Fruit fly (Drosophila melanogaster) whole organism, prepupa: ENCODE data around the gene eIF5.

Experiments
- Blimp-1 ChIP-seq: fragments of 200-800 bp; sonication (Bioruptor generic); optimal IDR thresholded peaks from 3 replicates; lab custom pipeline; 2017; ENCODE audit warnings: missing biosample characterization, missing genetic modification characterization, mild to moderate bottlenecking, moderate library complexity, missing genetic modification reagents
- CG10631 ChIP-seq: fragments of 200-800 bp; sonication (Bioruptor generic); optimal IDR thresholded peaks from 2 replicates; lab custom pipeline; 2016; ENCODE audit warnings: missing biosample characterization, missing genetic modification characterization
- CG11902 ChIP-seq: fragments of 200-800 bp; sonication (Bioruptor generic); optimal IDR thresholded peaks from 3 replicates; lab custom pipeline; 2016; ENCODE audit warnings: missing biosample characterization, missing genetic modification characterization
- CG15336 ChIP-seq: fragments of 200-800 bp; sonication (Bioruptor generic); IDR thresholded peaks from 2 replicates; pipeline ENCODE4 v1.3.6; 2022; ENCODE audit warnings: missing biosample characterization, missing genetic modification characterization
- CG1621 ChIP-seq: fragments of 200-800 bp; sonication (Bioruptor generic); optimal IDR thresholded peaks from 3 replicates; lab custom pipeline; 2018; ENCODE audit warnings: missing biosample characterization, mild to moderate bottlenecking, missing genetic modification characterization
- CG3032 ChIP-seq: fragments of 200-800 bp; optimal IDR thresholded peaks from 2 replicates; lab custom pipeline; 2019; ENCODE audit warnings: missing biosample characterization, mild to moderate bottlenecking, missing genetic modification characterization, moderate library complexity
- CG32006 ChIP-seq: fragments of 200-800 bp; sonication (Bioruptor generic); optimal IDR thresholded peaks from 3 replicates; lab custom pipeline; 2017; ENCODE audit warnings: missing biosample characterization, mild to moderate bottlenecking, missing genetic modification characterization
- CG6276 ChIP-seq: fragments of 200-800 bp; sonication (Bioruptor generic); optimal IDR thresholded peaks from 2 replicates; lab custom pipeline; 2017; ENCODE audit warnings: missing biosample characterization, mild to moderate bottlenecking, missing genetic modification characterization
- CG6792 ChIP-seq: fragments of 200-800 bp; sonication (Bioruptor generic); optimal IDR thresholded peaks from 3 replicates; lab custom pipeline; 2016; ENCODE audit warnings: missing biosample characterization, missing genetic modification characterization
- CG6808 ChIP-seq: fragments of 200-800 bp; sonication (Bioruptor generic); optimal IDR thresholded peaks from 3 replicates; lab custom pipeline; 2017; ENCODE audit warnings: missing biosample characterization, missing genetic modification characterization, mild to moderate bottlenecking, moderate library complexity, missing genetic modification reagents
- CG6854 ChIP-seq: fragments of 200-800 bp; sonication (Bioruptor generic); optimal IDR thresholded peaks from 2 replicates; lab custom pipeline; 2017; ENCODE audit warnings: missing biosample characterization, mild to moderate bottlenecking, missing genetic modification characterization
- CG7368 ChIP-seq: fragments of 200-800 bp; sonication (Bioruptor generic); optimal IDR thresholded peaks from 3 replicates; lab custom pipeline; 2016; ENCODE audit warnings: missing biosample characterization, missing genetic modification characterization
- CG9139 ChIP-seq: fragments of 200-800 bp; sonication (Bioruptor generic); optimal IDR thresholded peaks from 3 replicates; lab custom pipeline; 2017; ENCODE audit warnings: missing biosample characterization, mild to moderate bottlenecking, missing genetic modification characterization
- Eip78C ChIP-seq: fragments of 200-800 bp; sonication (Bioruptor generic); peaks from one replicate; lab custom pipeline; 2016; ENCODE audit warnings: missing biosample characterization, missing genetic modification characterization
- Ets96B ChIP-seq: fragments of 200-800 bp; optimal IDR thresholded peaks from 2 replicates; lab custom pipeline; 2019; ENCODE audit warnings: missing biosample characterization, mild to moderate bottlenecking, missing genetic modification characterization, moderate library complexity
- Gug ChIP-seq: fragments of 200-800 bp; sonication (Bioruptor generic); IDR thresholded peaks from 2 replicates; pipeline ENCODE4 v1.3.6; 2022; ENCODE audit warnings: missing biosample characterization, missing genetic modification characterization
- Sox102F ChIP-seq: fragments of 200-800 bp; sonication (Bioruptor generic); optimal IDR thresholded peaks from 2 replicates; lab custom pipeline; 2016; ENCODE audit warnings: missing biosample characterization, mild to moderate bottlenecking, missing genetic modification characterization
- Sox15 ChIP-seq: fragments of 200-800 bp; sonication (Bioruptor generic); optimal IDR thresholded peaks from 3 replicates; lab custom pipeline; 2016; ENCODE audit warnings: missing biosample characterization, missing genetic modification characterization
- dsx ChIP-seq: fragments of 200-800 bp; optimal IDR thresholded peaks from 3 replicates; lab custom pipeline; 2019; ENCODE audit warnings: missing biosample characterization, mild to moderate bottlenecking, missing genetic modification characterization, moderate library complexity; ENCODE audit not compliant: poor library complexity, severe bottlenecking
- esn ChIP-seq: fragments of 200-800 bp; sonication (Bioruptor generic); optimal IDR thresholded peaks from 2 replicates; lab custom pipeline; 2016; ENCODE audit warnings: missing biosample characterization, mild to moderate bottlenecking, missing genetic modification characterization, moderate library complexity
- fd59A ChIP-seq: fragments of 200-800 bp; sonication (Bioruptor generic); optimal IDR thresholded peaks from 2 replicates; lab custom pipeline; 2017; ENCODE audit warnings: missing biosample characterization, mild to moderate bottlenecking, missing genetic modification characterization, missing genetic modification reagents
- fd85E ChIP-seq: fragments of 200-800 bp; sonication (Bioruptor generic); optimal IDR thresholded peaks from 3 replicates; lab custom pipeline; 2016; ENCODE audit warnings: missing biosample characterization, missing genetic modification characterization
- fkh ChIP-seq: fragments of 200-800 bp; sonication (Bioruptor generic); optimal IDR thresholded peaks from 3 replicates; lab custom pipeline; 2017; ENCODE audit warnings: missing biosample characterization, mild to moderate bottlenecking, missing genetic modification characterization, moderate library complexity
- net ChIP-seq: fragments of 200-800 bp; sonication (Bioruptor generic); optimal IDR thresholded peaks from 3 replicates; lab custom pipeline; 2016; ENCODE audit warnings: missing biosample characterization, missing genetic modification characterization
- salr ChIP-seq, 2 experiments: fragments of 200-800 bp; sonication (Bioruptor generic); optimal IDR thresholded peaks; 3 replicates each; lab custom pipeline; 2016 to 2018; ENCODE audit warnings: missing biosample characterization in 2 of 2, missing genetic modification characterization in 2 of 2, mild to moderate bottlenecking in 1 of 2
- spab ChIP-seq: fragments of 200-800 bp; sonication (Bioruptor generic); optimal IDR thresholded peaks from 2 replicates; lab custom pipeline; 2017; ENCODE audit warnings: missing biosample characterization, mild to moderate bottlenecking, missing genetic modification characterization, missing genetic modification reagents
- ss ChIP-seq, 2 experiments: fragments of 200-800 bp; sonication (Bioruptor generic); optimal IDR thresholded peaks; 2 replicates in 1 of 2; 3 replicates in 1 of 2; lab custom pipeline; 2017 to 2018; ENCODE audit warnings: mild to moderate bottlenecking in 2 of 2, missing biosample characterization in 2 of 2, missing genetic modification characterization in 2 of 2, moderate library complexity in 1 of 2
- svp ChIP-seq: fragments of 200-800 bp; sonication (Bioruptor generic); peaks from one replicate; lab custom pipeline; 2016; ENCODE audit warnings: missing biosample characterization, missing genetic modification characterization

Gene eIF5

dm6 chrX:15971574-15971973 is 20.2 kb downstream of the eIF5 start:
- TF ChIP-seq svp (GFP tag; lab: Kevin White, UChicago) (peak; percentile 3), CG32006 (no peak), CG6276 (GFP tag; lab: Kevin White, UChicago) (no peak)
- TF ChIP-seq, all 60 proteins: peak for 1

dm6 chrX:15969577-15969976 is 22.2 kb downstream of the eIF5 start:
- TF ChIP-seq net (GFP tag; lab: Kevin White, UChicago) (no peak), Sox102F (GFP tag; lab: Kevin White, UChicago) (no peak), dsx (GFP tag; lab: Kevin White, UChicago) (no peak), Gug (GFP tag; lab: Robert Waterston, UW) (no peak), fd59A (GFP tag; lab: Kevin White, UChicago) (no peak), ss (GFP tag; optimal IDR thresholded peaks at IDR 0.05; lab: Kevin White, UChicago) (no peak), Sox15 (GFP tag; lab: Kevin White, UChicago) (no peak), CG11902 (no peak), CG6854 (GFP tag; lab: Kevin White, UChicago) (no peak), CG6792 (GFP tag; lab: Kevin White, UChicago) (no peak), CG10631 (GFP tag; lab: Kevin White, UChicago) (no peak)

- TF ChIP-seq Ets96B (tag; lab: Kevin White, UChicago) (no peak), spab (GFP tag; lab: Kevin White, UChicago) (no peak), esn (GFP tag; lab: Kevin White, UChicago) (no peak), salr (GFP tag; optimal IDR thresholded peaks at IDR 0.05; lab: Kevin White, UChicago) (no peak), fd85E (GFP tag; lab: Kevin White, UChicago) (no peak), CG9139 (no peak), CG32006 (no peak), CG1621 (tag; lab: Kevin White, UChicago) (no peak), fkh (GFP tag; lab: Kevin White, UChicago) (no peak), dsx (GFP tag; lab: Kevin White, UChicago) (no peak)
These were observed 41.7 kb downstream of the eIF5 start for dm6 chrX:15950056-15950455.

dm6 chrX:15944735-15945323 is 46.9 kb downstream of the eIF5 start, which contains the start of gene Rrp47:
Rrp47 (plus strand) TSS chrX:15944897.
- TF ChIP-seq CG6854 (GFP tag; lab: Kevin White, UChicago) (no peak), Eip78C (GFP tag; lab: Kevin White, UChicago) (peak; percentile 28)

- TF ChIP-seq CG3032 (tag; lab: Kevin White, UChicago) (no peak), CG7368 (GFP tag; lab: Kevin White, UChicago) (no peak), CG15336 (GFP tag; lab: Robert Waterston, UW) (no peak), Blimp-1 (GFP tag; lab: Kevin White, UChicago) (no peak), CG1621 (tag; lab: Kevin White, UChicago) (no peak), Ets96B (tag; lab: Kevin White, UChicago) (no peak)
These were observed 50.2 kb downstream of the eIF5 start for dm6 chrX:15941527-15941926.

- TF ChIP-seq CG6808 (GFP tag; lab: Kevin White, UChicago) (no peak), CG6792 (GFP tag; lab: Kevin White, UChicago) (no peak), svp (GFP tag; lab: Kevin White, UChicago) (no peak), Eip78C (GFP tag; lab: Kevin White, UChicago) (peak; percentile 58)
These were observed 50.9 kb downstream of the eIF5 start, which contains the start of gene CG8924 for dm6 chrX:15940956-15941246. CG8924 (plus strand) TSS chrX:15941077.
